Fruit fly (Drosophila melanogaster) whole organism, embryonic: ENCODE results near the gene CG43998.

Experiments
- Awh ChIP-seq: fragments of 200-800 bp; sonication (Bioruptor generic); IDR thresholded peaks from 2 replicates; pipeline ENCODE4, ENCODE4 v1.3.6; 2022; ENCODE audit warnings: missing biosample characterization, missing genetic modification characterization
- B-H1 ChIP-seq: fragments of 200-800 bp; sonication (Bioruptor generic); IDR thresholded peaks from 3 replicates; pipeline ENCODE4 v1.3.6; 2022; ENCODE audit warnings: missing biosample characterization, missing genetic modification characterization
- CG1024 ChIP-seq: fragments of 200-800 bp; sonication (Bioruptor generic); IDR thresholded peaks from 2 replicates; pipeline ENCODE4 v1.3.6; 2022; ENCODE audit warnings: missing biosample characterization, missing genetic modification characterization
- CG10267 ChIP-seq: fragments of 200-800 bp; sonication (Bioruptor generic); optimal IDR thresholded peaks from 2 replicates; lab custom pipeline; 2018; ENCODE audit warnings: missing biosample characterization, mild to moderate bottlenecking, missing genetic modification characterization, moderate library complexity
- CG11504 ChIP-seq: fragments of 200-800 bp; sonication (Bioruptor generic); optimal IDR thresholded peaks from 3 replicates; lab custom pipeline; 2019; ENCODE audit warnings: missing biosample characterization, mild to moderate bottlenecking, missing genetic modification characterization, moderate library complexity
- CG1233 ChIP-seq: fragments of 200-800 bp; sonication (Bioruptor generic); optimal IDR thresholded peaks from 4 replicates; lab custom pipeline; 2018; ENCODE audit warnings: missing biosample characterization, mild to moderate bottlenecking, missing genetic modification characterization
- CG12391 ChIP-seq: fragments of 200-800 bp; sonication (Bioruptor generic); optimal IDR thresholded peaks from 3 replicates; lab custom pipeline; 2018; ENCODE audit warnings: missing biosample characterization, mild to moderate bottlenecking, missing genetic modification characterization, moderate library complexity
- CG13287 ChIP-seq: fragments of 200-800 bp; sonication (Bioruptor generic); IDR thresholded peaks from 2 replicates; pipeline ENCODE4 v1.3.6; 2022; ENCODE audit warnings: missing biosample characterization, missing genetic modification characterization; ENCODE audit not compliant: partially characterized antibody
- CG14965 ChIP-seq: fragments of 200-800 bp; sonication (Bioruptor generic); optimal IDR thresholded peaks from 2 replicates; lab custom pipeline; 2016; ENCODE audit warnings: missing biosample characterization, missing genetic modification characterization, borderline replicate concordance
- CG15479 ChIP-seq: fragments of 200-800 bp; sonication (Bioruptor generic); optimal IDR thresholded peaks from 3 replicates; lab custom pipeline; 2019; ENCODE audit warnings: missing biosample characterization, mild to moderate bottlenecking, missing genetic modification characterization, moderate library complexity
- CG1647 ChIP-seq: fragments of 200-800 bp; sonication (Bioruptor generic); optimal IDR thresholded peaks from 3 replicates; lab custom pipeline; 2016; ENCODE audit warnings: missing biosample characterization, missing genetic modification characterization
- CG17361 ChIP-seq: fragments of 200-800 bp; sonication (Bioruptor generic); IDR thresholded peaks from 3 replicates; pipeline ENCODE4 v1.3.6; 2022; ENCODE audit warnings: missing biosample characterization, missing genetic modification characterization
- CG18599 ChIP-seq: fragments of 200-800 bp; sonication (Bioruptor generic); optimal IDR thresholded peaks from 3 replicates; lab custom pipeline; 2017; ENCODE audit warnings: missing biosample characterization, missing genetic modification characterization, mild to moderate bottlenecking, moderate library complexity, missing genetic modification reagents
- CG2889 ChIP-seq: fragments of 200-800 bp; sonication (Bioruptor generic); IDR thresholded peaks from 3 replicates; pipeline ENCODE4 v1.3.6; 2022; ENCODE audit warnings: missing biosample characterization, missing genetic modification characterization
- CG3065 ChIP-seq: fragments of 200-800 bp; sonication (Bioruptor generic); optimal IDR thresholded peaks from 2 replicates; lab custom pipeline; 2016; ENCODE audit warnings: missing biosample characterization, missing genetic modification characterization
- CG34422 ChIP-seq: fragments of 200-800 bp; sonication (Bioruptor generic); IDR thresholded peaks from 3 replicates; pipeline ENCODE4 v1.3.6; 2022; ENCODE audit warnings: missing biosample characterization, missing genetic modification characterization
- CG3838 ChIP-seq: fragments of 200-800 bp; sonication (Bioruptor generic); optimal IDR thresholded peaks from 3 replicates; lab custom pipeline; 2016; ENCODE audit warnings: missing biosample characterization, missing genetic modification characterization
- CG6254 ChIP-seq: fragments of 200-800 bp; sonication (Bioruptor generic); optimal IDR thresholded peaks from 3 replicates; lab custom pipeline; 2017; ENCODE audit warnings: mild to moderate bottlenecking, missing biosample characterization, missing genetic modification reagents, missing genetic modification characterization
- CG7745 ChIP-seq: fragments of 200-800 bp; sonication (Bioruptor generic); optimal IDR thresholded peaks from 2 replicates; lab custom pipeline; 2018; ENCODE audit warnings: missing biosample characterization, mild to moderate bottlenecking, missing genetic modification characterization, moderate library complexity
- CrebB ChIP-seq: fragments of 200-800 bp; sonication (Bioruptor generic); optimal IDR thresholded peaks from 3 replicates; lab custom pipeline; 2018; ENCODE audit warnings: missing biosample characterization, mild to moderate bottlenecking, missing genetic modification characterization
- Dad ChIP-seq: fragments of 200-800 bp; sonication (Bioruptor generic); optimal IDR thresholded peaks from 3 replicates; lab custom pipeline; 2016; ENCODE audit warnings: missing biosample characterization, missing genetic modification characterization
- Dip2 ChIP-seq: fragments of 200-800 bp; sonication (Bioruptor generic); IDR thresholded peaks from 2 replicates; pipeline ENCODE4 v1.3.6; 2022; ENCODE audit warnings: missing biosample characterization, missing genetic modification characterization
- Neu2 ChIP-seq: fragments of 200-800 bp; sonication (Bioruptor generic); optimal IDR thresholded peaks from 3 replicates; lab custom pipeline; 2016; ENCODE audit warnings: missing biosample characterization, missing genetic modification characterization, borderline replicate concordance
- Oli ChIP-seq: fragments of 200-800 bp; sonication (Bioruptor generic); optimal IDR thresholded peaks from 2 replicates; lab custom pipeline; 2018; ENCODE audit warnings: missing biosample characterization, mild to moderate bottlenecking, missing genetic modification characterization, moderate library complexity
- Tbp ChIP-seq: fragments of >200 bp; optimal IDR thresholded peaks from 2 replicates; lab custom pipeline; 2018; ENCODE audit warnings: missing biosample characterization, missing genetic modification characterization
- Usf ChIP-seq: fragments of 200-800 bp; sonication (Bioruptor generic); optimal IDR thresholded peaks from 2 replicates; lab custom pipeline; 2017; ENCODE audit warnings: missing genotype, missing biosample characterization, missing genetic modification characterization
- amos ChIP-seq: fragments of 200-800 bp; sonication (Bioruptor generic); IDR thresholded peaks from 2 replicates; pipeline ENCODE4 v1.3.6; 2022; ENCODE audit warnings: missing biosample characterization, missing genetic modification characterization; ENCODE audit not compliant: partially characterized antibody
- az2 ChIP-seq: fragments of 200-800 bp; sonication (Bioruptor generic); optimal IDR thresholded peaks from 3 replicates; lab custom pipeline; 2016; ENCODE audit warnings: missing biosample characterization, missing genetic modification characterization
- btn ChIP-seq: fragments of 200-800 bp; sonication (Bioruptor generic); optimal IDR thresholded peaks from 2 replicates; lab custom pipeline; 2016; ENCODE audit warnings: missing biosample characterization, missing genetic modification characterization
- dan ChIP-seq: fragments of 200-800 bp; sonication (Bioruptor generic); IDR thresholded peaks from 2 replicates; pipeline ENCODE4 v1.3.6; 2022; ENCODE audit warnings: missing biosample characterization, missing genetic modification characterization
- disco-r ChIP-seq: fragments of 200-800 bp; sonication (Bioruptor generic); optimal IDR thresholded peaks from 2 replicates; lab custom pipeline; 2016; ENCODE audit warnings: missing biosample characterization, missing genetic modification characterization
- dysf ChIP-seq: fragments of 200-800 bp; sonication (Bioruptor generic); IDR thresholded peaks from 3 replicates; pipeline ENCODE4 v1.3.6; 2022; ENCODE audit warnings: missing biosample characterization, missing genetic modification characterization
- ems ChIP-seq: fragments of 200-800 bp; sonication (Bioruptor generic); optimal IDR thresholded peaks from 3 replicates; lab custom pipeline; 2016; ENCODE audit warnings: missing biosample characterization, missing genetic modification characterization
- gcm2 ChIP-seq: fragments of 200-800 bp; sonication (Bioruptor generic); optimal IDR thresholded peaks from 2 replicates; lab custom pipeline; 2016; ENCODE audit warnings: missing biosample characterization, missing genetic modification characterization
- grn ChIP-seq: fragments of 200-800 bp; sonication (Bioruptor generic); optimal IDR thresholded peaks from 3 replicates; lab custom pipeline; 2017; ENCODE audit warnings: missing biosample characterization, missing genetic modification characterization
- gsb ChIP-seq: fragments of 200-800 bp; sonication (Bioruptor generic); IDR thresholded peaks from 2 replicates; pipeline ENCODE4 v1.3.6; 2022; ENCODE audit warnings: missing biosample characterization, missing genetic modification characterization
- jing ChIP-seq: fragments of 200-800 bp; sonication (Bioruptor generic); optimal IDR thresholded peaks from 2 replicates; lab custom pipeline; 2018; ENCODE audit warnings: missing biosample characterization, mild to moderate bottlenecking, missing genetic modification characterization
- nerfin-1 ChIP-seq: fragments of 200-800 bp; sonication (Bioruptor generic); optimal IDR thresholded peaks from 3 replicates; lab custom pipeline; 2019; ENCODE audit warnings: missing biosample characterization, mild to moderate bottlenecking, missing genetic modification characterization, moderate library complexity
- oc ChIP-seq: fragments of 200-800 bp; sonication (Bioruptor generic); optimal IDR thresholded peaks from 2 replicates; lab custom pipeline; 2018; ENCODE audit warnings: missing biosample characterization, mild to moderate bottlenecking, missing genetic modification characterization, moderate library complexity
- psq ChIP-seq: fragments of 200-800 bp; sonication (Bioruptor generic); optimal IDR thresholded peaks from 2 replicates; lab custom pipeline; 2017; ENCODE audit warnings: missing biosample characterization, missing genetic modification characterization
- sc ChIP-seq, 3 experiments: fragments of >200 bp in 2 of 3; fragments of 200-800 bp in 1 of 3; sonication (Bioruptor generic) in 1 of 3; optimal IDR thresholded peaks; 2 replicates in 2 of 3; 3 replicates in 1 of 3; lab custom pipeline; 2017; ENCODE audit warnings: mild to moderate bottlenecking in 1 of 3, missing biosample characterization in 1 of 3, missing genetic modification characterization in 1 of 3, missing genetic modification reagents in 1 of 3
- sim ChIP-seq: fragments of 200-800 bp; sonication (Bioruptor generic); IDR thresholded peaks from 2 replicates; pipeline ENCODE4 v1.3.6; 2022; ENCODE audit warnings: missing biosample characterization, missing genetic modification characterization
- tll ChIP-seq, 2 experiments: fragments of 200-800 bp in 1 of 2; fragments of >200 bp in 1 of 2; sonication (Bioruptor generic) in 1 of 2; optimal IDR thresholded peaks; 2 replicates each; lab custom pipeline; 2017 to 2019; ENCODE audit warnings: missing biosample characterization in 2 of 2, missing genetic modification characterization in 2 of 2, mild to moderate bottlenecking in 1 of 2, moderate library complexity in 1 of 2
- usp ChIP-seq: fragments of >200 bp; optimal IDR thresholded peaks from 2 replicates; lab custom pipeline; 2017; ENCODE audit warnings: missing biosample characterization, missing genetic modification characterization
- vfl ChIP-seq: fragments of 200-800 bp; sonication (Bioruptor generic); optimal IDR thresholded peaks from 2 replicates; lab custom pipeline; 2016; ENCODE audit warnings: missing biosample characterization, missing genetic modification characterization
- yki ChIP-seq: fragments of >200 bp; optimal IDR thresholded peaks from 3 replicates; lab custom pipeline; 2018

Gene CG43998

dm6 chr3R:23969449-23969848 is 40.6 kb upstream of the CG43998 start (continued):
- peak; percentile 21 for TF ChIP-seq CG10267
- TF ChIP-seq Dip2 (GFP tag; lab: Robert Waterston, UW) = no peak
- no peak for TF ChIP-seq CG15479
- TF ChIP-seq CG3065 (GFP tag; lab: Kevin White, UChicago) = no peak
- TF ChIP-seq grn (GFP tag; lab: Kevin White, UChicago) = no peak
- TF ChIP-seq CG2889 (GFP tag; lab: Robert Waterston, UW) = 0 out of 3 replicates have a peak, but pooled peaks have one; percentile 51
- peak; percentile 33; the same call in 2 of the 3 replicates for TF ChIP-seq B-H1 (GFP tag; lab: Robert Waterston, UW)
- peak; percentile 5 for TF ChIP-seq az2
- no peak for TF ChIP-seq sc (optimal IDR thresholded peaks at IDR 0.05; lab: Kevin White, UChicago)
- peak; percentile 20 for TF ChIP-seq sc (GFP tag; optimal IDR thresholded peaks at IDR 0.05; lab: Kevin White, UChicago)
- no peak for TF ChIP-seq Neu2 (GFP tag; lab: Kevin White, UChicago)
- no peak for TF ChIP-seq amos (GFP tag; lab: Robert Waterston, UW)
- TF ChIP-seq Awh (GFP tag; lab: Robert Waterston, UW) = peak; percentile 46; the same call in 1 of the 2 replicates
- peak; percentile 54 for TF ChIP-seq Oli (tag; lab: Kevin White, UChicago)
- TF ChIP-seq CG3838 = no peak
- TF ChIP-seq tll (GFP tag; optimal IDR thresholded peaks at IDR 0.05; lab: Kevin White, UChicago) = no peak
- TF ChIP-seq usp (GFP tag; lab: Kevin White, UChicago) = no peak
- no peak for TF ChIP-seq oc (tag; lab: Kevin White, UChicago)
- no peak for TF ChIP-seq dan
- TF ChIP-seq CG12391 (tag; lab: Kevin White, UChicago) = peak; percentile 50
- TF ChIP-seq CG34422 (GFP tag; lab: Robert Waterston, UW) = no peak; the same call in 1 of the 3 replicates
- 0 out of 2 replicates have a peak, but pooled peaks have one; percentile 27 for TF ChIP-seq CG1024 (GFP tag; lab: Robert Waterston, UW)
- no peak for TF ChIP-seq Dad (GFP tag; lab: Kevin White, UChicago)
- no peak for TF ChIP-seq CrebB
- TF ChIP-seq vfl = no peak
- no peak for TF ChIP-seq CG7745 (tag; lab: Kevin White, UChicago)
- no peak for TF ChIP-seq yki (lab: Kevin White, UChicago)
- no peak for TF ChIP-seq CG1647 (GFP tag; lab: Kevin White, UChicago)
- TF ChIP-seq Tbp (GFP tag; lab: Kevin White, UChicago) = no peak
- TF ChIP-seq CG14965 = no peak
- no peak for TF ChIP-seq btn (GFP tag; lab: Kevin White, UChicago)
- TF ChIP-seq gsb (GFP tag; lab: Robert Waterston, UW) = 0 out of 2 replicates have a peak, but pooled peaks have one; percentile 20
- no peak for TF ChIP-seq sim (GFP tag; lab: Robert Waterston, UW)
- TF ChIP-seq dysf (GFP tag; lab: Robert Waterston, UW) = peak; percentile 76
- no peak for TF ChIP-seq CG13287 (GFP tag; lab: Robert Waterston, UW)
- TF ChIP-seq disco-r = no peak
- TF ChIP-seq CG6254 = no peak
- TF ChIP-seq psq (GFP tag; lab: Kevin White, UChicago) = no peak
- TF ChIP-seq ems = no peak
- peak; percentile 33 for TF ChIP-seq nerfin-1 (tag; lab: Kevin White, UChicago)
- TF ChIP-seq gcm2 = no peak
- peak; percentile 30 for TF ChIP-seq CG1233
- peak; percentile 70; the same call in 2 of the 3 replicates for TF ChIP-seq CG17361 (GFP tag; lab: Robert Waterston, UW)
- TF ChIP-seq Usf (GFP tag; lab: Kevin White, UChicago) = no peak
- TF ChIP-seq CG18599 (GFP tag; lab: Kevin White, UChicago) = peak; percentile 71
- no peak for TF ChIP-seq jing
- peak; percentile 75 for TF ChIP-seq CG11504
